Fruit fly (Drosophila melanogaster): ENCODE measurements around the gene CG33217.

The CG33217 gene

dm6 chr3L:23150297-23150919 is 24.6 kb downstream of the CG33217 start, which contains the start of gene Vps11:
Gene Vps11, minus strand, starts transcription at chr3L:23150499.
- TF ChIP-seq kay (GFP tag; ENCODE audit: borderline replicate concordance) (no peak), CG11617 (GFP tag; optimal IDR thresholded peaks at IDR 0.05) (no peak), CG1620 (GFP tag; optimal IDR thresholded peaks at IDR 0.05) (no peak), Clk (GFP tag; optimal IDR thresholded peaks at IDR 0.05) (no peak), CG12768 (GFP tag; optimal IDR thresholded peaks at IDR 0.05) (no peak), CG7101 (tag; optimal IDR thresholded peaks at IDR 0.05) (no peak), cnc (optimal IDR thresholded peaks at IDR 0.05) (no peak), cic (GFP tag; optimal IDR thresholded peaks at IDR 0.05) (no peak)

- TF ChIP-seq CG5204 (GFP tag; optimal IDR thresholded peaks at IDR 0.05) (no peak), toe (GFP tag; optimal IDR thresholded peaks at IDR 0.05) (no peak), ovo (GFP tag; optimal IDR thresholded peaks at IDR 0.05) (no peak), cnc (optimal IDR thresholded peaks at IDR 0.05) (no peak), cic (GFP tag; optimal IDR thresholded peaks at IDR 0.05) (no peak), Clk (GFP tag; optimal IDR thresholded peaks at IDR 0.05) (no peak), bab1 (GFP tag; optimal IDR thresholded peaks at IDR 0.05) (no peak), pad (GFP tag; optimal IDR thresholded peaks at IDR 0.05) (no peak), Crg-1 (GFP tag; optimal IDR thresholded peaks at IDR 0.05) (no peak), tj (GFP tag; optimal IDR thresholded peaks at IDR 0.05) (no peak), CG1620 (GFP tag; optimal IDR thresholded peaks at IDR 0.05) (no peak), CG14711 (tag; optimal IDR thresholded peaks at IDR 0.05) (no peak), CG12768 (GFP tag; optimal IDR thresholded peaks at IDR 0.05) (no peak)
These were observed 48.3 kb downstream of the CG33217 start, which contains the start of gene CG34031 for dm6 chr3L:23174146-23174545. Gene CG34031, plus strand, starts transcription at chr3L:23174446.
